Worm (Caenorhabditis elegans) whole organism, L4 larva: ENCODE measurements around the gene F38A1.11.

Experiments used
- D1046.2 ChIP-seq: fragments of 200-800 bp; sonication (Bioruptor generic); IDR thresholded peaks from 2 replicates; pipeline ENCODE4 v1.3.6; 2022; ENCODE audit warnings: missing genetic modification characterization, missing compliant biosample characterization
- F49E8.2 ChIP-seq: sonication (generic microtip); optimal IDR thresholded peaks from 2 replicates; lab custom pipeline; 2016; ENCODE audit warnings: missing compliant biosample characterization, mild to moderate bottlenecking, missing genetic modification characterization, borderline replicate concordance
- T26A8.4 ChIP-seq: fragments of 200-800 bp; sonication (Bioruptor generic); IDR thresholded peaks from 2 replicates; pipeline ENCODE4 v1.3.6; 2022; ENCODE audit warnings: missing genetic modification characterization, missing compliant biosample characterization
- Y48G9A.11 ChIP-seq: fragments of 200-800 bp; sonication (Bioruptor generic); IDR thresholded peaks from 2 replicates; pipeline ENCODE4 v1.3.6; 2022; ENCODE audit warnings: missing genetic modification reagents, missing genetic modification characterization, missing compliant biosample characterization
- Y5F2A.4 ChIP-seq: fragments of 200-800 bp; sonication (Bioruptor generic); optimal IDR thresholded peaks from 2 replicates; lab custom pipeline; 2018; ENCODE audit warnings: mild to moderate bottlenecking, missing genetic modification characterization, missing compliant biosample characterization
- Y75B8A.6 ChIP-seq: fragments of 200-800 bp; sonication (Bioruptor generic); IDR thresholded peaks from 2 replicates; pipeline ENCODE4 v1.3.6; 2022; ENCODE audit warnings: missing genetic modification reagents, missing genetic modification characterization, missing compliant biosample characterization
- ZK337.2 ChIP-seq: fragments of 200-800 bp; sonication (Bioruptor generic); IDR thresholded peaks from 2 replicates; pipeline ENCODE4 v1.3.6; 2022; ENCODE audit warnings: missing genetic modification reagents, missing genetic modification characterization, missing compliant biosample characterization
- ZK546.5 ChIP-seq, 2 experiments: sonication (generic microtip); optimal IDR thresholded peaks; 2 replicates each; lab custom pipeline; 2017; ENCODE audit warnings: missing biosample characterization in 2 of 2, missing genetic modification characterization in 2 of 2
- aha-1 ChIP-seq: fragments of 150-350 bp; peaks from one replicate; lab custom pipeline; 2014; ENCODE audit warnings: missing biosample characterization, missing genetic modification characterization
- aly-2 ChIP-seq: sonication (generic microtip); optimal IDR thresholded peaks from 2 replicates; lab custom pipeline; 2018; ENCODE audit warnings: missing biosample characterization, missing genetic modification characterization
- ama-1 ChIP-seq: fragments of 150-350 bp; optimal IDR thresholded peaks from 2 replicates; lab custom pipeline; 2014; ENCODE audit warnings: inconsistent platforms, mixed read lengths
- ceh-20 ChIP-seq: fragments of 200-800 bp; sonication (Bioruptor generic); IDR thresholded peaks from 2 replicates; pipeline ENCODE4 v1.3.6; 2022; ENCODE audit warnings: missing genetic modification reagents, missing genetic modification characterization, missing compliant biosample characterization
- ceh-82 ChIP-seq: sonication (generic microtip); optimal IDR thresholded peaks from 2 replicates; lab custom pipeline; 2017; ENCODE audit warnings: missing biosample characterization, missing genetic modification characterization
- daf-16 ChIP-seq, 3 experiments: sonication (generic microtip); optimal IDR thresholded peaks; 2 replicates each; lab custom pipeline; 2016 to 2017; ENCODE audit warnings: missing genetic modification characterization in 3 of 3, missing genetic modification reagents in 3 of 3, mild to moderate bottlenecking in 2 of 3, missing compliant biosample characterization in 2 of 3, missing biosample characterization in 1 of 3, moderate library complexity in 1 of 3
- daf-19 ChIP-seq: fragments of 200-800 bp; sonication (Bioruptor generic); conservative IDR thresholded peaks from 2 replicates; pipeline ENCODE4 v1.3.6; 2022; ENCODE audit warnings: missing genetic modification characterization, missing compliant biosample characterization
- daf-8 ChIP-seq: fragments of 200-800 bp; sonication (Bioruptor generic); IDR thresholded peaks from 2 replicates; pipeline ENCODE4 v1.3.6; 2022; ENCODE audit warnings: missing genetic modification characterization, missing compliant biosample characterization
- dmd-6 ChIP-seq: fragments of 200-800 bp; sonication (Bioruptor generic); IDR thresholded peaks from 2 replicates; pipeline ENCODE4 v1.3.6; 2022; ENCODE audit warnings: missing genetic modification reagents, missing genetic modification characterization, missing compliant biosample characterization
- dmd-8 ChIP-seq: fragments of 200-800 bp; sonication (Bioruptor generic); IDR thresholded peaks from 2 replicates; pipeline ENCODE4 v1.3.6; 2022; ENCODE audit warnings: missing genetic modification characterization, missing compliant biosample characterization
- duxl-1 ChIP-seq: sonication (generic microtip); optimal IDR thresholded peaks from 2 replicates; lab custom pipeline; 2016; ENCODE audit warnings: mild to moderate bottlenecking, missing genetic modification characterization, moderate library complexity, missing compliant biosample characterization; ENCODE audit not compliant: poor library complexity
- egl-27 ChIP-seq: sonication (generic microtip); optimal IDR thresholded peaks from 3 replicates; lab custom pipeline; 2017; ENCODE audit warnings: missing biosample characterization, missing genetic modification reagents, missing genetic modification characterization
- egl-43 ChIP-seq: fragments of 200-800 bp; sonication (Bioruptor generic); IDR thresholded peaks from 2 replicates; pipeline ENCODE4 v1.3.6; 2022; ENCODE audit warnings: missing genetic modification reagents, missing genetic modification characterization, missing compliant biosample characterization
- gei-8 ChIP-seq: fragments of 200-800 bp; sonication (Bioruptor generic); optimal IDR thresholded peaks from 2 replicates; lab custom pipeline; 2018; ENCODE audit warnings: mild to moderate bottlenecking, missing genetic modification characterization, missing compliant biosample characterization
- hmg-1.1 ChIP-seq: fragments of 200-800 bp; sonication (Bioruptor generic); IDR thresholded peaks from 2 replicates; pipeline ENCODE4 v1.3.6; 2022; ENCODE audit warnings: missing genetic modification reagents, missing genetic modification characterization, missing compliant biosample characterization
- jun-1 ChIP-seq: fragments of 150-350 bp; optimal IDR thresholded peaks from 2 replicates; lab custom pipeline; 2014; ENCODE audit warnings: missing biosample characterization, missing genetic modification reagents, missing genetic modification characterization
- lin-15B ChIP-seq: fragments of 150-350 bp; sonication (generic microtip); optimal IDR thresholded peaks from 3 replicates; lab custom pipeline; 2014; ENCODE audit warnings: missing biosample characterization, missing genetic modification characterization
- madf-5 ChIP-seq, 2 experiments: fragments of 200-800 bp; sonication (Bioruptor generic); IDR thresholded peaks; 2 replicates each; pipeline ENCODE4 v1.3.6; 2022; ENCODE audit warnings: missing compliant biosample characterization in 2 of 2, missing genetic modification characterization in 2 of 2
- mdl-1 ChIP-seq, 2 experiments: fragments of 150-350 bp in 1 of 2; sonication (generic microtip) in 1 of 2; optimal IDR thresholded peaks; 2 replicates each; lab custom pipeline; 2014 to 2017; ENCODE audit warnings: missing biosample characterization in 2 of 2, missing genetic modification characterization in 2 of 2
- mep-1 ChIP-seq: fragments of 150-350 bp; sonication (generic microtip); optimal IDR thresholded peaks from 3 replicates; lab custom pipeline; 2014; ENCODE audit warnings: missing biosample characterization, missing genetic modification characterization
- nhr-10 ChIP-seq: fragments of 150-350 bp; optimal IDR thresholded peaks from 2 replicates; lab custom pipeline; 2014; ENCODE audit warnings: missing biosample characterization, missing genetic modification characterization
- nhr-102 ChIP-seq: sonication (generic microtip); optimal IDR thresholded peaks from 2 replicates; lab custom pipeline; 2016; ENCODE audit warnings: mild to moderate bottlenecking, missing genetic modification characterization, moderate library complexity, missing compliant biosample characterization
- nhr-11 ChIP-seq: fragments of 150-350 bp; optimal IDR thresholded peaks from 2 replicates; lab custom pipeline; 2014; ENCODE audit warnings: missing biosample characterization, missing genetic modification characterization
- nhr-111 ChIP-seq: fragments of 200-800 bp; sonication (Bioruptor generic); optimal IDR thresholded peaks from 2 replicates; lab custom pipeline; 2018; ENCODE audit warnings: mild to moderate bottlenecking, missing genetic modification characterization, missing compliant biosample characterization
- nhr-237 ChIP-seq: sonication (generic microtip); optimal IDR thresholded peaks from 2 replicates; lab custom pipeline; 2017; ENCODE audit warnings: missing biosample characterization, missing genetic modification characterization
- nhr-25 ChIP-seq: sonication (generic microtip); optimal IDR thresholded peaks from 2 replicates; lab custom pipeline; 2017; ENCODE audit warnings: missing genetic modification characterization, mild to moderate bottlenecking, missing compliant biosample characterization, antibody characterized with exemption, moderate library complexity, borderline replicate concordance; ENCODE audit not compliant: insufficient read depth
- nhr-28 ChIP-seq: fragments of 150-350 bp; optimal IDR thresholded peaks from 2 replicates; lab custom pipeline; 2014; ENCODE audit warnings: missing biosample characterization, missing genetic modification characterization
- nhr-48 ChIP-seq: sonication (generic microtip); optimal IDR thresholded peaks from 2 replicates; lab custom pipeline; 2016; ENCODE audit warnings: mild to moderate bottlenecking, missing genetic modification characterization, missing compliant biosample characterization
- nhr-76 ChIP-seq: fragments of 150-350 bp; optimal IDR thresholded peaks from 2 replicates; lab custom pipeline; 2014; ENCODE audit warnings: missing biosample characterization, missing genetic modification characterization
- nhr-77 ChIP-seq: fragments of 150-350 bp; optimal IDR thresholded peaks from 2 replicates; lab custom pipeline; 2014; ENCODE audit warnings: missing biosample characterization, missing genetic modification characterization
- pha-4 ChIP-seq, 2 experiments: fragments of 150-350 bp in 1 of 2; fragments of 200-800 bp in 1 of 2; sonication (Bioruptor generic) in 1 of 2; IDR thresholded peaks in 1 of 2; optimal IDR thresholded peaks in 1 of 2; 2 replicates each; pipeline versions ENCODE4 v1.3.6 to Lab custom; 2014 to 2022; ENCODE audit warnings: missing genetic modification characterization in 2 of 2, missing genetic modification reagents in 2 of 2, missing biosample characterization in 1 of 2, missing compliant biosample characterization in 1 of 2
- saeg-2 ChIP-seq: fragments of 200-800 bp; sonication (Bioruptor generic); IDR thresholded peaks from 2 replicates; pipeline ENCODE4 v1.3.6; 2022; ENCODE audit warnings: missing genetic modification reagents, missing genetic modification characterization, missing compliant biosample characterization
- set-16 ChIP-seq: fragments of 200-800 bp; sonication (Bioruptor generic); IDR thresholded peaks from 2 replicates; pipeline ENCODE4 v1.3.6; 2022; ENCODE audit warnings: missing genetic modification reagents, missing genetic modification characterization, missing compliant biosample characterization
- skn-1 ChIP-seq: fragments of 150-350 bp; optimal IDR thresholded peaks from 2 replicates; lab custom pipeline; 2014; ENCODE audit warnings: missing biosample characterization, missing genetic modification characterization
- snpc-4 ChIP-seq: fragments of 150-350 bp; optimal IDR thresholded peaks from 2 replicates; lab custom pipeline; 2014; ENCODE audit warnings: missing biosample characterization, missing genetic modification characterization
- tag-97 ChIP-seq: fragments of 200-800 bp; sonication (Bioruptor generic); IDR thresholded peaks from 2 replicates; pipeline ENCODE4 v1.3.6; 2022; ENCODE audit warnings: missing genetic modification characterization, missing compliant biosample characterization
- tra-1 ChIP-seq: fragments of 200-800 bp; sonication (Bioruptor generic); IDR thresholded peaks from 2 replicates; pipeline ENCODE4 v1.3.6; 2022; ENCODE audit warnings: missing genetic modification reagents, missing genetic modification characterization, missing compliant biosample characterization
- unc-62 ChIP-seq, 3 experiments: fragments of 150-350 bp in 1 of 3; sonication (generic microtip); optimal IDR thresholded peaks in 2 of 3; peaks in 1 of 3; 1 replicate in 1 of 3; 2 replicates in 2 of 3; lab custom pipeline; 2014 to 2017; ENCODE audit warnings: missing biosample characterization in 3 of 3, missing genetic modification characterization in 3 of 3, missing genetic modification reagents in 3 of 3, missing genotype in 1 of 3
- ztf-7 ChIP-seq: fragments of 150-350 bp; optimal IDR thresholded peaks from 2 replicates; lab custom pipeline; 2014; ENCODE audit warnings: missing biosample characterization, missing genetic modification characterization

The F38A1.11 gene

ce11 chrIV:1246762-1247436 lies at the start of gene F38A1.11, which contains the start of gene clec-165:
TSS of gene F38A1.11 (plus strand) at chrIV:1247386.
TSS of gene clec-165 (minus strand) at chrIV:1246886.
- TF ChIP-seq dmd-6 (GFP tag; lab: Robert Waterston, UW): peak; percentile 51
- no peak for TF ChIP-seq skn-1 (tag; lab: Kevin White, UChicago)
- TF ChIP-seq Y5F2A.4 (GFP tag; lab: Kevin White, UChicago): no peak
- no peak for TF ChIP-seq mep-1 (tag; lab: Kevin White, UChicago)
- TF ChIP-seq aha-1 (tag; lab: Kevin White, UChicago): peak; percentile 8
- no peak for TF ChIP-seq saeg-2 (GFP tag; lab: Robert Waterston, UW)
- TF ChIP-seq daf-16 (GFP tag; optimal IDR thresholded peaks at IDR 0.05; lab: Kevin White, UChicago): no peak
- peak; percentile 34 for TF ChIP-seq daf-16 (tag; optimal IDR thresholded peaks at IDR 0.05; lab: Kevin White, UChicago)
- TF ChIP-seq tra-1 (GFP tag; lab: Robert Waterston, UW): no peak
- peak; percentile 27 for TF ChIP-seq nhr-28 (tag; lab: Kevin White, UChicago)
- no peak for TF ChIP-seq pha-4 (GFP tag; IDR thresholded peaks at IDR 0.05; lab: Robert Waterston, UW)
- no peak for TF ChIP-seq pha-4 (tag; optimal IDR thresholded peaks at IDR 0.05; lab: Kevin White, UChicago)

ce11 chrIV:1199501-1199900 lies 47.7 kb upstream of the F38A1.11 start:
- TF ChIP-seq dmd-8 (GFP tag; lab: Robert Waterston, UW) (0 out of 2 replicates have a peak, but pooled peaks have one; percentile 27), ama-1 (no peak), ZK546.5 (tag; optimal IDR thresholded peaks at IDR 0.05; lab: Kevin White, UChicago) (no peak), set-16 (GFP tag; lab: Robert Waterston, UW) (peak; percentile 69), nhr-48 (tag; lab: Kevin White, UChicago) (no peak), egl-43 (GFP tag; lab: Robert Waterston, UW) (0 out of 2 replicates have a peak, but pooled peaks have one; percentile 8), egl-27 (tag; lab: Kevin White, UChicago) (no peak), F49E8.2 (no peak), nhr-102 (tag; lab: Kevin White, UChicago) (no peak), gei-8 (GFP tag; lab: Kevin White, UChicago) (no peak), mdl-1 (tag; optimal IDR thresholded peaks at IDR 0.05; lab: Kevin White, UChicago) (no peak), Y75B8A.6 (GFP tag; lab: Robert Waterston, UW) (no peak), nhr-11 (no peak), ztf-7 (tag; lab: Kevin White, UChicago) (no peak), ZK337.2 (GFP tag; lab: Robert Waterston, UW) (no peak), dmd-6 (GFP tag; lab: Robert Waterston, UW) (no peak), aly-2 (tag; lab: Kevin White, UChicago) (no peak), Y48G9A.11 (GFP tag; lab: Robert Waterston, UW) (no peak), duxl-1 (tag; lab: Kevin White, UChicago) (no peak), nhr-111 (GFP tag; lab: Kevin White, UChicago) (no peak), nhr-237 (tag; lab: Kevin White, UChicago) (no peak), unc-62 (GFP tag; optimal IDR thresholded peaks at IDR 0.05 in 1 of 2; lab: Kevin White, UChicago) (no peak), unc-62 (tag; optimal IDR thresholded peaks at IDR 0.05; lab: Kevin White, UChicago) (no peak), nhr-77 (tag; lab: Kevin White, UChicago) (no peak)

ce11 chrIV:1204870-1205269 lies 42.3 kb upstream of the F38A1.11 start, which contains the start of gene dsl-2:
TSS of gene dsl-2 (minus strand) at chrIV:1204970.
- TF ChIP-seq daf-19 (GFP tag; lab: Robert Waterston, UW) (no peak), snpc-4 (tag; lab: Kevin White, UChicago) (no peak), ceh-82 (no peak), madf-5 (GFP tag; IDR thresholded peaks at IDR 0.05; lab: Robert Waterston, UW) (no peak), hmg-1.1 (GFP tag; lab: Robert Waterston, UW) (no peak), T26A8.4 (no peak), nhr-76 (tag; lab: Kevin White, UChicago) (no peak), tag-97 (GFP tag; lab: Robert Waterston, UW) (no peak), D1046.2 (GFP tag; lab: Robert Waterston, UW) (no peak), jun-1 (tag; lab: Kevin White, UChicago) (no peak), daf-8 (GFP tag; lab: Robert Waterston, UW) (no peak), nhr-10 (no peak), nhr-25 (no peak), lin-15B (tag; lab: Kevin White, UChicago) (no peak), ceh-20 (GFP tag; lab: Robert Waterston, UW) (no peak)
- TF ChIP-seq, all 104 proteins: peak for 0
